Fruit fly (Drosophila melanogaster) whole organism, prepupa: ENCODE results near the gene CG14286.

ENCODE experiments used
- CG10669 ChIP-seq: fragments of 200-800 bp; sonication (Bioruptor generic); optimal IDR thresholded peaks from 3 replicates; lab custom pipeline; 2018; ENCODE audit warnings: missing biosample characterization, mild to moderate bottlenecking, missing genetic modification characterization, moderate library complexity
- CG1621 ChIP-seq: fragments of 200-800 bp; sonication (Bioruptor generic); optimal IDR thresholded peaks from 3 replicates; lab custom pipeline; 2018; ENCODE audit warnings: missing biosample characterization, mild to moderate bottlenecking, missing genetic modification characterization
- Lpt ChIP-seq: fragments of 200-800 bp; sonication (Bioruptor generic); optimal IDR thresholded peaks from 3 replicates; lab custom pipeline; 2016; ENCODE audit warnings: missing biosample characterization, missing genetic modification characterization
- pdm3 ChIP-seq: fragments of 200-800 bp; sonication (Bioruptor generic); optimal IDR thresholded peaks from 3 replicates; lab custom pipeline; 2016; ENCODE audit warnings: missing biosample characterization, missing genetic modification characterization
- spab ChIP-seq: fragments of 200-800 bp; sonication (Bioruptor generic); optimal IDR thresholded peaks from 2 replicates; lab custom pipeline; 2017; ENCODE audit warnings: missing biosample characterization, mild to moderate bottlenecking, missing genetic modification characterization, missing genetic modification reagents

- TF ChIP-seq spab (GFP tag; lab: Kevin White, UChicago) (no peak), CG1621 (tag; lab: Kevin White, UChicago) (no peak), CG10669 (GFP tag; lab: Kevin White, UChicago) (no peak), Lpt (no peak), pdm3 (GFP tag; lab: Kevin White, UChicago) (no peak)
Measured at dm6 chr3R:19027165-19027564, 3.3 kb downstream of the CG14286 start, which contains the start of gene NP15.6.
